Comparison of ENCODE assay signal across 6 fruit fly cellular contexts in genomic region chr3R:23669401-23670216, dm6.
TF ChIP-seq lines count a peak whose summit lies in the region.

Gene CG31145, minus strand, starts transcription at chr3R:23669659.

- peak; percentile 86 for TF ChIP-seq CTCF in whole organism, embryonic (GFP tag; optimal IDR thresholded peaks at IDR 0.05; lab: Kevin White, UChicago)

TF ChIP-seq in whole organism, 6 proteins besides CTCF, POLR2A, EP300 and RAD21:
- TF ChIP-seq EcR (GFP tag; optimal IDR thresholded peaks at IDR 0.05; lab: Kevin White, UChicago) (no peak), psq (optimal IDR thresholded peaks at IDR 0.05; lab: Kevin White, UChicago) (no peak), CG8478 (optimal IDR thresholded peaks at IDR 0.05; lab: Kevin White, UChicago) (no peak), usp (GFP tag; optimal IDR thresholded peaks at IDR 0.05; lab: Kevin White, UChicago) (no peak), pan (optimal IDR thresholded peaks at IDR 0.05; lab: Kevin White, UChicago) (peak; percentile 23), Dll (optimal IDR thresholded peaks at IDR 0.05; lab: Kevin White, UChicago) (peak; percentile 68)

TF ChIP-seq in whole organism, adult, 20 proteins besides CTCF, POLR2A, EP300 and RAD21 (continues in another document):
- peak; percentile 100 for TF ChIP-seq CG7045 (GFP tag; optimal IDR thresholded peaks at IDR 0.05; lab: Kevin White, UChicago)
- TF ChIP-seq CG1620 (GFP tag; optimal IDR thresholded peaks at IDR 0.05; lab: Kevin White, UChicago): peak; percentile 98
- TF ChIP-seq ovo (GFP tag; optimal IDR thresholded peaks at IDR 0.05; lab: Kevin White, UChicago): peak; percentile 100
- TF ChIP-seq CG5204 (GFP tag; optimal IDR thresholded peaks at IDR 0.05; lab: Kevin White, UChicago): peak; percentile 100
- TF ChIP-seq Clk (GFP tag; optimal IDR thresholded peaks at IDR 0.05; lab: Kevin White, UChicago): peak; percentile 99
- peak; percentile 98 for TF ChIP-seq bab1 (GFP tag; optimal IDR thresholded peaks at IDR 0.05; lab: Kevin White, UChicago)
- TF ChIP-seq cnc (optimal IDR thresholded peaks at IDR 0.05; lab: Kevin White, UChicago): no peak
- TF ChIP-seq CG11617 (GFP tag; optimal IDR thresholded peaks at IDR 0.05; lab: Kevin White, UChicago): peak; percentile 100
- TF ChIP-seq CG33017 (tag; optimal IDR thresholded peaks at IDR 0.05; lab: Kevin White, UChicago): peak; percentile 99
- peak; percentile 96 for TF ChIP-seq pad (GFP tag; optimal IDR thresholded peaks at IDR 0.05; lab: Kevin White, UChicago)
- TF ChIP-seq cic (GFP tag; optimal IDR thresholded peaks at IDR 0.05; lab: Kevin White, UChicago): peak; percentile 96
- peak; percentile 99 for TF ChIP-seq Crg-1 (GFP tag; optimal IDR thresholded peaks at IDR 0.05; lab: Kevin White, UChicago)
- TF ChIP-seq tj (GFP tag; optimal IDR thresholded peaks at IDR 0.05; lab: Kevin White, UChicago): peak; percentile 95
- peak; percentile 100 for TF ChIP-seq toe (GFP tag; optimal IDR thresholded peaks at IDR 0.05; lab: Kevin White, UChicago)
- TF ChIP-seq kay (GFP tag; lab: Kevin White, UChicago; ENCODE audit: borderline replicate concordance): peak; percentile 57
- TF ChIP-seq CG12768 (GFP tag; optimal IDR thresholded peaks at IDR 0.05; lab: Kevin White, UChicago): peak; percentile 100
- peak; percentile 99 for TF ChIP-seq CG7101 (tag; optimal IDR thresholded peaks at IDR 0.05; lab: Kevin White, UChicago)

TF ChIP-seq in whole organism, embryonic, 481 proteins besides CTCF, POLR2A, EP300 and RAD21 (continues in another document):
- TF ChIP-seq CG11456 (GFP tag; IDR thresholded peaks at IDR 0.05; lab: Robert Waterston, UW): peak; percentile 99
- peak; percentile 99 for TF ChIP-seq sob (GFP tag; IDR thresholded peaks at IDR 0.05; lab: Robert Waterston, UW)
- peak; percentile 99 for TF ChIP-seq stc (GFP tag; IDR thresholded peaks at IDR 0.05; lab: Robert Waterston, UW)
- peak; percentile 97 for TF ChIP-seq Jarid2 (GFP tag; optimal IDR thresholded peaks at IDR 0.05; lab: Kevin White, UChicago)
- TF ChIP-seq cwo (GFP tag; optimal IDR thresholded peaks at IDR 0.05; lab: Kevin White, UChicago): peak; percentile 99
- TF ChIP-seq CG32767 (GFP tag; IDR thresholded peaks at IDR 0.05; lab: Robert Waterston, UW): peak; percentile 99
- TF ChIP-seq vnd (GFP tag; IDR thresholded peaks at IDR 0.05; lab: Robert Waterston, UW; ENCODE audit: partially characterized antibody): no peak
- TF ChIP-seq CG10979 (tag; optimal IDR thresholded peaks at IDR 0.05; lab: Kevin White, UChicago): peak; percentile 99
- TF ChIP-seq lbe (GFP tag; optimal IDR thresholded peaks at IDR 0.05; lab: Kevin White, UChicago): peak; percentile 97
- TF ChIP-seq pho (GFP tag; optimal IDR thresholded peaks at IDR 0.05; lab: Kevin White, UChicago): peak; percentile 100
- peak; percentile 99 for TF ChIP-seq Rfx (GFP tag; IDR thresholded peaks at IDR 0.05; lab: Robert Waterston, UW)
- TF ChIP-seq CG30403 (GFP tag; optimal IDR thresholded peaks at IDR 0.05; lab: Kevin White, UChicago): peak; percentile 100
- peak; percentile 100 for TF ChIP-seq CoRest (tag; optimal IDR thresholded peaks at IDR 0.05; lab: Kevin White, UChicago)
- TF ChIP-seq Oaz (GFP tag; IDR thresholded peaks at IDR 0.05; lab: Robert Waterston, UW): peak; percentile 99
- TF ChIP-seq CG34224 (GFP tag; IDR thresholded peaks at IDR 0.05; lab: Robert Waterston, UW; ENCODE audit: partially characterized antibody): peak; percentile 34; the same call in 2 of the 3 replicates
- TF ChIP-seq CG17912 (GFP tag; optimal IDR thresholded peaks at IDR 0.05; lab: Kevin White, UChicago): peak; percentile 88
- peak; percentile 100 for TF ChIP-seq nau (GFP tag; optimal IDR thresholded peaks at IDR 0.05; lab: Kevin White, UChicago)

TF ChIP-seq in whole organism, prepupa, 60 proteins besides CTCF, POLR2A, EP300 and RAD21 (continues in another document):
- peak; percentile 100 for TF ChIP-seq Smox (GFP tag; optimal IDR thresholded peaks at IDR 0.05; lab: Kevin White, UChicago)
- peak; percentile 99 for TF ChIP-seq CG11294 (GFP tag; IDR thresholded peaks at IDR 0.05; lab: Robert Waterston, UW)
- peak; percentile 100 for TF ChIP-seq Met (GFP tag; optimal IDR thresholded peaks at IDR 0.05; lab: Kevin White, UChicago)
- peak; percentile 100 for TF ChIP-seq CG32006 (GFP tag; optimal IDR thresholded peaks at IDR 0.05; lab: Kevin White, UChicago)
- peak; percentile 98 for TF ChIP-seq dsx (GFP tag; optimal IDR thresholded peaks at IDR 0.05; lab: Kevin White, UChicago; ENCODE audit: poor library complexity, severe bottlenecking)
- peak; percentile 99 for TF ChIP-seq CG16779 (tag; optimal IDR thresholded peaks at IDR 0.05; lab: Kevin White, UChicago)
- TF ChIP-seq CG11902 (GFP tag; optimal IDR thresholded peaks at IDR 0.05; lab: Kevin White, UChicago): peak; percentile 99
- TF ChIP-seq svp (GFP tag; lab: Kevin White, UChicago): peak; percentile 100
- peak; percentile 100 for TF ChIP-seq CG10631 (GFP tag; optimal IDR thresholded peaks at IDR 0.05; lab: Kevin White, UChicago)
- TF ChIP-seq CG8319 (GFP tag; optimal IDR thresholded peaks at IDR 0.05; lab: Kevin White, UChicago): peak; percentile 99
- peak; percentile 94 for TF ChIP-seq Hr38 (GFP tag; optimal IDR thresholded peaks at IDR 0.05; lab: Kevin White, UChicago)
- peak; percentile 99 for TF ChIP-seq Ets21C (GFP tag; optimal IDR thresholded peaks at IDR 0.05; lab: Kevin White, UChicago)
- peak; percentile 99 for TF ChIP-seq CG1621 (tag; optimal IDR thresholded peaks at IDR 0.05; lab: Kevin White, UChicago)
- peak; percentile 100 for TF ChIP-seq CG15336 (GFP tag; IDR thresholded peaks at IDR 0.05; lab: Robert Waterston, UW)
- TF ChIP-seq CG6808 (GFP tag; optimal IDR thresholded peaks at IDR 0.05; lab: Kevin White, UChicago): peak; percentile 98
- TF ChIP-seq Sox102F (GFP tag; optimal IDR thresholded peaks at IDR 0.05; lab: Kevin White, UChicago): peak; percentile 100
- peak; percentile 99 for TF ChIP-seq fd59A (GFP tag; optimal IDR thresholded peaks at IDR 0.05; lab: Kevin White, UChicago)
- TF ChIP-seq achi (GFP tag; optimal IDR thresholded peaks at IDR 0.05; lab: Kevin White, UChicago): peak; percentile 99

TF ChIP-seq in whole organism, pupa, 21 proteins besides CTCF, POLR2A, EP300 and RAD21 (continues in another document):
- peak; percentile 100 for TF ChIP-seq Pif1A (GFP tag; optimal IDR thresholded peaks at IDR 0.05; lab: Kevin White, UChicago)
- peak; percentile 99 for TF ChIP-seq CG4496 (GFP tag; IDR thresholded peaks at IDR 0.05; lab: Robert Waterston, UW)
- TF ChIP-seq D1 (tag; optimal IDR thresholded peaks at IDR 0.05; lab: Kevin White, UChicago): peak; percentile 99
- TF ChIP-seq Snoo (tag; optimal IDR thresholded peaks at IDR 0.05; lab: Kevin White, UChicago): peak; percentile 100
- peak; percentile 99 for TF ChIP-seq CG17806 (tag; optimal IDR thresholded peaks at IDR 0.05; lab: Kevin White, UChicago)
- TF ChIP-seq CG8159 (tag; optimal IDR thresholded peaks at IDR 0.05; lab: Kevin White, UChicago): peak; percentile 99
- TF ChIP-seq CG15710 (tag; optimal IDR thresholded peaks at IDR 0.05; lab: Kevin White, UChicago): peak; percentile 99
- peak; percentile 98 for TF ChIP-seq CG12605 (GFP tag; IDR thresholded peaks at IDR 0.05; lab: Robert Waterston, UW)
- TF ChIP-seq CG10348 (GFP tag; IDR thresholded peaks at IDR 0.05; lab: Robert Waterston, UW): peak; percentile 99
- peak; percentile 100 for TF ChIP-seq fd96Ca (GFP tag; IDR thresholded peaks at IDR 0.05; lab: Robert Waterston, UW)
- TF ChIP-seq CG13204 (GFP tag; optimal IDR thresholded peaks at IDR 0.05; lab: Kevin White, UChicago): peak; percentile 96
- TF ChIP-seq CG8301 (tag; optimal IDR thresholded peaks at IDR 0.05; lab: Kevin White, UChicago): peak; percentile 100
- peak; percentile 99 for TF ChIP-seq Pif1B (GFP tag; optimal IDR thresholded peaks at IDR 0.05; lab: Kevin White, UChicago)
- TF ChIP-seq CG14655 (GFP tag; optimal IDR thresholded peaks at IDR 0.05; lab: Kevin White, UChicago): peak; percentile 100
- TF ChIP-seq CG34367 (tag; optimal IDR thresholded peaks at IDR 0.05; lab: Kevin White, UChicago): peak; percentile 99
- peak; percentile 96 for TF ChIP-seq gl (tag; optimal IDR thresholded peaks at IDR 0.05; lab: Kevin White, UChicago)
- peak; percentile 99 for TF ChIP-seq CG9948 (tag; optimal IDR thresholded peaks at IDR 0.05; lab: Kevin White, UChicago)
- TF ChIP-seq Ets98B (GFP tag; IDR thresholded peaks at IDR 0.05; lab: Robert Waterston, UW): peak; percentile 99
- TF ChIP-seq EcR (GFP tag; optimal IDR thresholded peaks at IDR 0.05; lab: Kevin White, UChicago): peak; percentile 75

TF ChIP-seq in whole organism, wandering third instar larva, 38 proteins besides CTCF, POLR2A, EP300 and RAD21 (continues in another document):
- TF ChIP-seq lola (GFP tag; optimal IDR thresholded peaks at IDR 0.05; lab: Kevin White, UChicago) (no peak), pan (optimal IDR thresholded peaks at IDR 0.05; lab: Kevin White, UChicago) (no peak), Hr83 (GFP tag; optimal IDR thresholded peaks at IDR 0.05; lab: Kevin White, UChicago; ENCODE audit: poor library complexity, severe bottlenecking) (peak; percentile 61), dsf (GFP tag; optimal IDR thresholded peaks at IDR 0.05; lab: Kevin White, UChicago; ENCODE audit: borderline replicate concordance) (peak; percentile 89), br (GFP tag; optimal IDR thresholded peaks at IDR 0.05; lab: Kevin White, UChicago) (peak; percentile 99), brk (GFP tag; optimal IDR thresholded peaks at IDR 0.05; lab: Kevin White, UChicago) (peak; percentile 96), sage (GFP tag; optimal IDR thresholded peaks at IDR 0.05; lab: Kevin White, UChicago) (peak; percentile 97), Myc (optimal IDR thresholded peaks at IDR 0.05; lab: Kevin White, UChicago) (no peak), GATAd (GFP tag; optimal IDR thresholded peaks at IDR 0.05; lab: Kevin White, UChicago) (peak; percentile 83), CG32264 (GFP tag; optimal IDR thresholded peaks at IDR 0.05; lab: Kevin White, UChicago) (peak; percentile 98), Rel (GFP tag; optimal IDR thresholded peaks at IDR 0.05; lab: Kevin White, UChicago) (peak; percentile 94), Rel (tag; optimal IDR thresholded peaks at IDR 0.05; lab: Kevin White, UChicago) (peak; percentile 84), usp (GFP tag; optimal IDR thresholded peaks at IDR 0.05; lab: Kevin White, UChicago) (no peak), Sp1 (GFP tag; optimal IDR thresholded peaks at IDR 0.05; lab: Kevin White, UChicago) (peak; percentile 99), dmrt93B (GFP tag; optimal IDR thresholded peaks at IDR 0.05; lab: Kevin White, UChicago) (peak; percentile 100), Hnf4 (GFP tag; optimal IDR thresholded peaks at IDR 0.05; lab: Kevin White, UChicago) (peak; percentile 98), dl (GFP tag; optimal IDR thresholded peaks at IDR 0.05; lab: Kevin White, UChicago; ENCODE audit: insufficient read depth in 1 of 2, partially characterized antibody in 2 of 2) (peak; percentile 86 to 92), psq (GFP tag; optimal IDR thresholded peaks at IDR 0.05; lab: Kevin White, UChicago) (peak; percentile 98), Dfd (GFP tag; optimal IDR thresholded peaks at IDR 0.05; lab: Kevin White, UChicago) (peak; percentile 98), Hr78 (GFP tag; optimal IDR thresholded peaks at IDR 0.05; lab: Kevin White, UChicago) (no peak), tai (GFP tag; optimal IDR thresholded peaks at IDR 0.05; lab: Kevin White, UChicago) (peak; percentile 96)
